Fruit fly (Drosophila melanogaster) S2 (cell line): ENCODE results near the gene CG42830.

ENCODE experiments used
- CG8478 ChIP-seq: fragments of >200 bp; optimal IDR thresholded peaks from 2 replicates; lab custom pipeline; 2018
- CTCF ChIP-seq, 2 experiments: fragments of >200 bp; optimal IDR thresholded peaks; 2 replicates each; lab custom pipeline; 2018

CG42830 gene

dm6 chr2L:17812572-17812971 lies at the start of gene CG42830:
CG42830 (minus strand) TSS chr2L:17812672.
- TF ChIP-seq CG8478 (lab: Kevin White, UChicago) (no peak), CTCF (optimal IDR thresholded peaks at IDR 0.05; lab: Kevin White, UChicago) (no peak)

- TF ChIP-seq CG8478 (lab: Kevin White, UChicago) (no peak), CTCF (optimal IDR thresholded peaks at IDR 0.05; lab: Kevin White, UChicago) (no peak)
Measured at dm6 chr2L:17803117-17803516, 9.4 kb downstream of the CG42830 start.

dm6 chr2L:17784641-17785040 lies 27.8 kb downstream of the CG42830 start:
- TF ChIP-seq CTCF (optimal IDR thresholded peaks at IDR 0.05; lab: Kevin White, UChicago) (peak; percentile 94 to 98), CG8478 (lab: Kevin White, UChicago) (no peak)

- TF ChIP-seq CTCF (optimal IDR thresholded peaks at IDR 0.05; lab: Kevin White, UChicago) (no peak), CG8478 (lab: Kevin White, UChicago) (no peak)
Measured at dm6 chr2L:17783477-17783876, 29.0 kb downstream of the CG42830 start.

DNA sequence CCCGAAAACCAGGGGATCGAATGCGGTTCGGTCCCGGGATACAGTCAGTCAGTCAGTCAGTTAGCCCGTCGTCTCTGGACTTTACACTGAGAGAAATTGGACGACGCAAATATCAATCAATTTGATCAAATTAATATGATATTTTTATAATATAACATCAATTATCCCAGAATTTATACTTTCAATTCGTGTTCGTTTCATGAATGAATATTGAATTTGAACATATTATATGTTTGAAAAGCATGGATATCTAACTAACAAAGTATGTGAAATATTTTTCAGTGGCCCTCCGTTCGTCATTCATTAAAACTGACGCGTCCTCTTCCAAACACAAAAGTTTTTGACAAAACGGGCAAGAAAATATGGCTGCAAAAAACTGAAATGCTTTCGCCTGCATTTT lies 30.5 kb downstream of the CG42830 start:
- TF ChIP-seq CTCF (optimal IDR thresholded peaks at IDR 0.05; lab: Kevin White, UChicago) (no peak), CG8478 (lab: Kevin White, UChicago) (no peak)

dm6 chr2L:17778287-17778762 lies 34.1 kb downstream of the CG42830 start, which contains the start of gene CadN:
CadN (minus strand) TSS chr2L:17778340.
- TF ChIP-seq CTCF (optimal IDR thresholded peaks at IDR 0.05; lab: Kevin White, UChicago) (no peak), CG8478 (lab: Kevin White, UChicago) (no peak)

- TF ChIP-seq CG8478 (lab: Kevin White, UChicago) (no peak), CTCF (optimal IDR thresholded peaks at IDR 0.05; lab: Kevin White, UChicago) (no peak)
Measured at dm6 chr2L:17777425-17777824, 35.0 kb downstream of the CG42830 start.

DNA sequence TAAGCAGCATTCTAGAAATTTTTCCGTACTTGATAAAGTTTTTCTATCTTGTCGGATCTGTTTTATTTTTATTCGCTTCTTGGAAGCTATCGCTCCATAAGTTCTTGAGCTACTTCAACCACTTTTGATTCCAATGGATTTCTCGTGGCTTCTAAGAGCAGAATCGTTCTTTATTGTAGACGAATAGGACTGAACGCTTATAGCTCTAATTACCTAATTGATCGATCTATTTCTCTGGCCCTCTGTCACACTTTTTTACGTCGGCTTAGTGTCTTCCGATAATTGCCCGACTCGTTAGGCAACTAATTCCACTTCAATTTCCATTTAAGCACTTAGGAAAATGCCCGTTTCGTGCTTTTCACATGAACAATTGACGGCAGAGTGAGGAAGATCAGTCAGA lies 41.7 kb downstream of the CG42830 start:
- TF ChIP-seq CTCF (optimal IDR thresholded peaks at IDR 0.05; lab: Kevin White, UChicago), result no peak
- no peak for TF ChIP-seq CG8478 (lab: Kevin White, UChicago)

- TF ChIP-seq CG8478 (lab: Kevin White, UChicago) (no peak), CTCF (optimal IDR thresholded peaks at IDR 0.05; lab: Kevin White, UChicago) (no peak)
Measured at dm6 chr2L:17770121-17770520, 42.4 kb downstream of the CG42830 start.

- no peak for TF ChIP-seq CG8478 (lab: Kevin White, UChicago)
- TF ChIP-seq CTCF (optimal IDR thresholded peaks at IDR 0.05; lab: Kevin White, UChicago), result no peak
Measured at dm6 chr2L:17768580-17768979, 43.9 kb downstream of the CG42830 start.

DNA sequence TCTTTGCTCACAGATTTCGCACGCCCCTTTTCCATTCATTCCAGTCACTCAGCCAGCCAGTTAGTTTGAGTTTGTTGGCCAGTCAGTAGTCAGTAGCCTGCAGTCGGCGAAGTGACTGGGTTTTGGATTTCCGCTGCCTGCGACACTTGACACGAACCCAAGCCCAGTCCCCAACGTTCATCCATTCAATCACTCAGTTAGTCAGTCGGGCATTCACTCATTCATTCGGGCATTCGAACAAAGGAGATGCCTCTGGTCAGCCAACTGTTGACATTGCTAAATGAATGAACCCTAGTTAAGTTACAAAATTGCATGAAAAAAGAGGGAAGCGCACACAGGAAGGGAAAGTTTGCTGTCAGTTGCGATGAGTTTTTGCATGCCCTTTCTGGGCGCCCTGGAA lies 49.3 kb downstream of the CG42830 start:
- no peak for TF ChIP-seq CTCF (optimal IDR thresholded peaks at IDR 0.05; lab: Kevin White, UChicago)
- no peak for TF ChIP-seq CG8478 (lab: Kevin White, UChicago)
